Worm (Caenorhabditis elegans): Measurements from ENCODE around the gene Y49F6B.6.

DNA sequence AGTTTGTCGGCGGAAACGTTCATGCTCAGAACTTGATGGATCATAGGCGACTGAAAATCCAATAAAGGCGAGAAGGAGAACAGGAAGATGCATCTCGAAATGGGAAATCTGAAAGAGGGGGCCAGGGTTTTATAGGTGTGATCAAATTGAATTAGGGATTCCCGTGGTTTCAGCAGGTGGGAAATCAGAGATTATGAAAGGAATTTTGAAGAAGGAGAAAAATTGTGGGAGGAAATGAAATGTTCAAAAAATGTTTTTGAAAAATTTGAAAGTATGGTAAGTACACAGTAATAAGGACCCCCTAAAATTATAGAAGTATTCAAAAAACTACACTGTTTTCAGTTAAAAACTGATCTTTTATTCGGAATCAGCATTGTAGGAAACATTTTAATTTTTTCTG lies 2.4 kb upstream of the Y49F6B.6 start, which contains the start of gene Y49F6B.20:
- TF ChIP-seq ztf-11 (tag; optimal IDR thresholded peaks at IDR 0.05) = no peak
- no peak for TF ChIP-seq snpc-4 (tag; optimal IDR thresholded peaks at IDR 0.05)
- no peak for TF ChIP-seq ama-1 (optimal IDR thresholded peaks at IDR 0.05)
- TF ChIP-seq unc-30 (tag; optimal IDR thresholded peaks at IDR 0.05) = no peak
- no peak for TF ChIP-seq ceh-82 (tag; optimal IDR thresholded peaks at IDR 0.05)
- TF ChIP-seq unc-98 (GFP tag; IDR thresholded peaks at IDR 0.05) = no peak
- TF ChIP-seq nhr-11 (tag; optimal IDR thresholded peaks at IDR 0.05) = no peak
- no peak for TF ChIP-seq unc-62 (GFP tag; optimal IDR thresholded peaks at IDR 0.05)
- no peak for TF ChIP-seq grh-1 (GFP tag; IDR thresholded peaks at IDR 0.05)
- no peak for TF ChIP-seq nhr-47 (tag; optimal IDR thresholded peaks at IDR 0.05)
- TF ChIP-seq nhr-76 (tag; optimal IDR thresholded peaks at IDR 0.05) = no peak
- TF ChIP-seq ceh-63 (GFP tag; optimal IDR thresholded peaks at IDR 0.05) = no peak
- TF ChIP-seq elt-3 (tag; optimal IDR thresholded peaks at IDR 0.05) = no peak

Measured in whole organism, L1 larva.